Worm (Caenorhabditis elegans) whole organism, young adult: ENCODE measurements around the gene F58A6.5.

Source experiments
- B0035.1 ChIP-seq: sonication (generic microtip); optimal IDR thresholded peaks from 2 replicates; lab custom pipeline; 2016; ENCODE audit warnings: missing genetic modification characterization, mild to moderate bottlenecking, missing compliant biosample characterization, missing genotype, missing genetic modification reagents
- F49E8.2 ChIP-seq: sonication (generic microtip); optimal IDR thresholded peaks from 3 replicates; lab custom pipeline; 2017; ENCODE audit warnings: missing genetic modification characterization, mild to moderate bottlenecking, missing compliant biosample characterization, antibody characterized with exemption, moderate library complexity; ENCODE audit not compliant: insufficient read depth
- F57A8.1 ChIP-seq: fragments of 200-800 bp; sonication (Bioruptor generic); optimal IDR thresholded peaks from 2 replicates; lab custom pipeline; 2018; ENCODE audit warnings: mild to moderate bottlenecking, missing genetic modification characterization, moderate library complexity, missing compliant biosample characterization
- Y95B8A.8 ChIP-seq: fragments of 200-800 bp; sonication (Bioruptor generic); IDR thresholded peaks from 2 replicates; pipeline ENCODE4 v1.3.6; 2022; ENCODE audit warnings: missing genetic modification reagents, missing genetic modification characterization, missing compliant biosample characterization
- aptf-2 ChIP-seq: fragments of 200-800 bp; sonication (Bioruptor generic); conservative IDR thresholded peaks from 2 replicates; pipeline ENCODE4 v1.3.6; 2022; ENCODE audit warnings: missing genetic modification reagents, missing genetic modification characterization, missing compliant biosample characterization
- atf-7 ChIP-seq: sonication (generic microtip); optimal IDR thresholded peaks from 2 replicates; lab custom pipeline; 2017; ENCODE audit warnings: mild to moderate bottlenecking, missing genetic modification characterization, missing compliant biosample characterization
- attf-3 ChIP-seq: fragments of 200-800 bp; sonication (Bioruptor generic); conservative IDR thresholded peaks from 2 replicates; pipeline ENCODE4 v1.3.6; 2022; ENCODE audit warnings: missing genetic modification reagents, missing genetic modification characterization, missing compliant biosample characterization
- cebp-1 ChIP-seq, 2 experiments: fragments of 200-800 bp in 1 of 2; sonication (Bioruptor generic) in 1 of 2; sonication (generic microtip) in 1 of 2; IDR thresholded peaks in 1 of 2; optimal IDR thresholded peaks in 1 of 2; 2 replicates each; pipeline versions ENCODE4 v1.3.6 to Lab custom; 2017 to 2022; ENCODE audit warnings: missing compliant biosample characterization in 2 of 2, missing genetic modification characterization in 2 of 2, mild to moderate bottlenecking in 1 of 2, missing genetic modification reagents in 1 of 2, moderate library complexity in 1 of 2
- ceh-27 ChIP-seq: fragments of 200-800 bp; sonication (Bioruptor generic); optimal IDR thresholded peaks from 2 replicates; lab custom pipeline; 2018; ENCODE audit warnings: mild to moderate bottlenecking, missing genetic modification characterization, moderate library complexity, missing compliant biosample characterization
- ceh-58 ChIP-seq: fragments of 200-800 bp; sonication (Bioruptor generic); IDR thresholded peaks from 2 replicates; pipeline ENCODE4 v1.3.6; 2022; ENCODE audit warnings: missing genetic modification characterization, missing compliant biosample characterization
- ceh-91 ChIP-seq: fragments of 200-800 bp; sonication (Bioruptor generic); IDR thresholded peaks from 2 replicates; pipeline ENCODE4 v1.3.6; 2022; ENCODE audit warnings: missing genetic modification reagents, missing genetic modification characterization, missing compliant biosample characterization
- gei-17 ChIP-seq: fragments of 200-800 bp; sonication (Bioruptor generic); optimal IDR thresholded peaks from 2 replicates; lab custom pipeline; 2018; ENCODE audit warnings: mild to moderate bottlenecking, missing genetic modification characterization, missing compliant biosample characterization
- him-1 ChIP-seq: sonication (generic microtip); optimal IDR thresholded peaks from 2 replicates; lab custom pipeline; 2016; ENCODE audit warnings: missing genotype, missing genetic modification reagents, missing genetic modification characterization, missing compliant biosample characterization
- hlh-12 ChIP-seq: sonication (generic microtip); optimal IDR thresholded peaks from 2 replicates; lab custom pipeline; 2016; ENCODE audit warnings: missing genetic modification characterization, missing compliant biosample characterization
- hlh-26 ChIP-seq: fragments of 200-800 bp; sonication (Bioruptor generic); conservative IDR thresholded peaks from 2 replicates; pipeline ENCODE4 v1.3.6; 2022; ENCODE audit warnings: missing genetic modification reagents, missing genetic modification characterization, missing compliant biosample characterization
- hmg-1.2 ChIP-seq: fragments of 200-800 bp; sonication (Bioruptor generic); IDR thresholded peaks from 2 replicates; pipeline ENCODE4 v1.3.6; 2022; ENCODE audit warnings: missing genetic modification reagents, missing genetic modification characterization, missing compliant biosample characterization
- hmg-20 ChIP-seq: fragments of 200-800 bp; sonication (Bioruptor generic); IDR thresholded peaks from 2 replicates; pipeline ENCODE4 v1.3.6; 2022; ENCODE audit warnings: missing genetic modification reagents, missing genetic modification characterization, missing compliant biosample characterization
- hrde-1 ChIP-seq: sonication (generic microtip); optimal IDR thresholded peaks from 2 replicates; lab custom pipeline; 2016; ENCODE audit warnings: missing genetic modification characterization, mild to moderate bottlenecking, missing compliant biosample characterization, moderate library complexity, missing genotype, missing genetic modification reagents, borderline replicate concordance
- hsf-1 ChIP-seq: fragments of 200-800 bp; sonication (Bioruptor generic); IDR thresholded peaks from 2 replicates; pipeline ENCODE4 v1.3.6; 2022; ENCODE audit warnings: missing genetic modification reagents, missing genetic modification characterization, missing compliant biosample characterization
- let-607 ChIP-seq, 2 experiments: fragments of 200-800 bp in 1 of 2; sonication (Bioruptor generic) in 1 of 2; sonication (generic microtip) in 1 of 2; optimal IDR thresholded peaks; 2 replicates each; lab custom pipeline; 2016 to 2018; ENCODE audit warnings: mild to moderate bottlenecking in 2 of 2, missing compliant biosample characterization in 2 of 2, missing genetic modification characterization in 2 of 2, moderate library complexity in 2 of 2, missing genotype in 1 of 2
- lin-54 ChIP-seq: fragments of 200-800 bp; sonication (Bioruptor generic); optimal IDR thresholded peaks from 2 replicates; lab custom pipeline; 2018; ENCODE audit warnings: mild to moderate bottlenecking, missing genetic modification characterization, missing compliant biosample characterization
- lir-1 ChIP-seq: fragments of 200-800 bp; sonication (Bioruptor generic); conservative IDR thresholded peaks from 2 replicates; pipeline ENCODE4 v1.3.6; 2022; ENCODE audit warnings: missing genetic modification reagents, missing genetic modification characterization, missing compliant biosample characterization
- lsl-1 ChIP-seq: fragments of 200-800 bp; sonication (Bioruptor generic); optimal IDR thresholded peaks from 2 replicates; lab custom pipeline; 2018; ENCODE audit warnings: mild to moderate bottlenecking, missing genetic modification characterization, moderate library complexity, missing compliant biosample characterization
- madf-10 ChIP-seq: sonication (generic microtip); optimal IDR thresholded peaks from 2 replicates; lab custom pipeline; 2016; ENCODE audit warnings: mild to moderate bottlenecking, missing genetic modification characterization, missing compliant biosample characterization
- madf-3 ChIP-seq: fragments of 200-800 bp; sonication (Bioruptor generic); IDR thresholded peaks from 2 replicates; pipeline ENCODE4 v1.3.6; 2022; ENCODE audit warnings: missing genetic modification reagents, missing genetic modification characterization, missing compliant biosample characterization
- madf-8 ChIP-seq: fragments of 200-800 bp; sonication (Bioruptor generic); conservative IDR thresholded peaks from 2 replicates; pipeline ENCODE4 v1.3.6; 2022; ENCODE audit warnings: missing genetic modification reagents, missing genetic modification characterization, missing compliant biosample characterization
- mes-4 ChIP-seq: sonication (generic microtip); optimal IDR thresholded peaks from 2 replicates; lab custom pipeline; 2016; ENCODE audit warnings: missing genotype, missing genetic modification characterization, missing compliant biosample characterization
- nfya-2 ChIP-seq: fragments of 200-800 bp; sonication (Bioruptor generic); IDR thresholded peaks from 2 replicates; pipeline ENCODE4 v1.3.6; 2022; ENCODE audit warnings: missing genetic modification reagents, missing genetic modification characterization, missing compliant biosample characterization
- nhr-27 ChIP-seq: fragments of 200-800 bp; sonication (Bioruptor generic); optimal IDR thresholded peaks from 2 replicates; lab custom pipeline; 2018; ENCODE audit warnings: mild to moderate bottlenecking, missing genetic modification characterization, moderate library complexity, missing compliant biosample characterization
- nhr-80 ChIP-seq: sonication (generic microtip); optimal IDR thresholded peaks from 2 replicates; lab custom pipeline; 2016; ENCODE audit warnings: missing genetic modification characterization, missing compliant biosample characterization
- sea-2 ChIP-seq: fragments of 200-800 bp; sonication (Bioruptor generic); IDR thresholded peaks from 2 replicates; pipeline ENCODE4 v1.3.6; 2022; ENCODE audit warnings: missing genetic modification characterization, missing compliant biosample characterization
- snpc-1.1 ChIP-seq: sonication (generic microtip); optimal IDR thresholded peaks from 2 replicates; lab custom pipeline; 2017; ENCODE audit warnings: missing genetic modification characterization, mild to moderate bottlenecking, missing compliant biosample characterization, antibody characterized with exemption, moderate library complexity, missing genotype, missing genetic modification reagents; ENCODE audit not compliant: insufficient read depth
- snpc-3.4 ChIP-seq: sonication (generic microtip); optimal IDR thresholded peaks from 2 replicates; lab custom pipeline; 2017; ENCODE audit warnings: missing genetic modification characterization, mild to moderate bottlenecking, missing compliant biosample characterization, antibody characterized with exemption, moderate library complexity, missing genotype, missing genetic modification reagents
- sptf-2 ChIP-seq: fragments of 200-800 bp; sonication (Bioruptor generic); optimal IDR thresholded peaks from 2 replicates; lab custom pipeline; 2018; ENCODE audit warnings: mild to moderate bottlenecking, missing genetic modification characterization, missing compliant biosample characterization
- tbp1 ChIP-seq: fragments of 200-800 bp; sonication (Bioruptor generic); optimal IDR thresholded peaks from 2 replicates; lab custom pipeline; 2018; ENCODE audit warnings: mild to moderate bottlenecking, missing genetic modification characterization, missing compliant biosample characterization
- unc-130 ChIP-seq: sonication (generic microtip); optimal IDR thresholded peaks from 2 replicates; lab custom pipeline; 2016; ENCODE audit warnings: missing genetic modification reagents, missing genetic modification characterization, missing compliant biosample characterization
- unc-62 ChIP-seq: fragments of 150-350 bp; optimal IDR thresholded peaks from 2 replicates; lab custom pipeline; 2014; ENCODE audit warnings: missing biosample characterization, missing genetic modification reagents, missing genetic modification characterization
- ztf-22 ChIP-seq: fragments of 200-800 bp; sonication (Bioruptor generic); optimal IDR thresholded peaks from 2 replicates; lab custom pipeline; 2018; ENCODE audit warnings: mild to moderate bottlenecking, missing genetic modification characterization, moderate library complexity, missing compliant biosample characterization
- ztf-3 ChIP-seq: fragments of 200-800 bp; sonication (Bioruptor generic); optimal IDR thresholded peaks from 2 replicates; lab custom pipeline; 2018; ENCODE audit warnings: mild to moderate bottlenecking, missing genetic modification characterization, missing compliant biosample characterization
- ztf-6 ChIP-seq: fragments of 200-800 bp; sonication (Bioruptor generic); IDR thresholded peaks from 2 replicates; pipeline ENCODE4 v1.3.6; 2022; ENCODE audit warnings: missing genetic modification reagents, missing genetic modification characterization, missing compliant biosample characterization

F58A6.5 gene

ce11 chrII:5185955-5186539 is 37.8 kb upstream of the F58A6.5 start (continued):
- TF ChIP-seq hsf-1 (GFP tag; lab: Robert Waterston, UW) (no peak), lsl-1 (GFP tag; lab: Kevin White, UChicago) (no peak), mes-4 (tag; lab: Kevin White, UChicago) (no peak), ztf-3 (GFP tag; lab: Kevin White, UChicago) (no peak), sptf-2 (GFP tag; lab: Kevin White, UChicago) (no peak), aptf-2 (GFP tag; lab: Robert Waterston, UW) (no peak), ceh-91 (GFP tag; lab: Robert Waterston, UW) (no peak), madf-3 (no peak), nhr-27 (tag; lab: Kevin White, UChicago) (no peak), attf-3 (GFP tag; lab: Robert Waterston, UW) (no peak), hrde-1 (tag; lab: Kevin White, UChicago) (no peak)

- peak; percentile 77 for TF ChIP-seq atf-7 (tag; lab: Kevin White, UChicago)
- TF ChIP-seq let-607 (tag; optimal IDR thresholded peaks at IDR 0.05; lab: Kevin White, UChicago) = peak in 1 of 2 experiments; percentile 8
- TF ChIP-seq lir-1 (GFP tag; lab: Robert Waterston, UW) = no peak
- TF ChIP-seq ceh-58 (GFP tag; lab: Robert Waterston, UW) = no peak
- peak; percentile 71 for TF ChIP-seq nhr-80
- TF ChIP-seq ztf-6 (GFP tag; lab: Robert Waterston, UW) = no peak
- TF ChIP-seq hmg-1.2 = 0 out of 2 replicates have a peak, but pooled peaks have one; percentile 9
- TF ChIP-seq cebp-1 (GFP tag; IDR thresholded peaks at IDR 0.05; lab: Robert Waterston, UW) = 0 out of 2 replicates have a peak, but pooled peaks have one; percentile 51
- peak; percentile 30 for TF ChIP-seq cebp-1 (tag; optimal IDR thresholded peaks at IDR 0.05; lab: Kevin White, UChicago)
- no peak for TF ChIP-seq sptf-2 (GFP tag; lab: Kevin White, UChicago)
- TF ChIP-seq hlh-12 (tag; lab: Kevin White, UChicago) = no peak
- TF ChIP-seq tbp1 = peak; percentile 8
- peak; percentile 83 for TF ChIP-seq ztf-22 (GFP tag; lab: Kevin White, UChicago)
- TF ChIP-seq, all 124 proteins: peak for 7
Observed at ce11 chrII:5184661-5185545, 36.7 kb upstream of the F58A6.5 start.

DNA sequence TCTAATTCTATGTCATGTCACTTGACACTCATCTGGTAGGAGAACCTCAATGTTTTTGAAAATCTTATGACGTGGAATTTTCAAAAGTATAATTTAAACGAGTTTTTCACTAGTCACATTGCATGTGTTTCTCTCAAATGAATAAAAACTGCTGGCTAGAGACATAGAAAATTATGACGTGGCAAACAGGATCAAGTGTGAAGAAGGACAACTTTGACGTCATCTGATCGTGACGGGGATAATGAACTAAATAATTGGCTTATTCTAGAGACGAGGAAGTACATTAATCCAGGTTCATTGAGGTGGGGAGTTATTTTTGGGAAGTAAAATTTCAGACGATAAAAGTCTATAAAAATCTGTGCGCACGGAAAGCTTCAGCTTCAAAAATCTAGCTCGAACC is 35.0 kb upstream of the F58A6.5 start:
- TF ChIP-seq madf-10 (tag; lab: Kevin White, UChicago) (no peak), gei-17 (GFP tag; lab: Kevin White, UChicago) (no peak), snpc-3.4 (no peak), unc-130 (GFP tag; lab: Kevin White, UChicago) (no peak)
- TF ChIP-seq, all 124 proteins: peak for 0

ce11 chrII:5182451-5182850 is 34.2 kb upstream of the F58A6.5 start:
- TF ChIP-seq nhr-80 (peak; percentile 92), madf-8 (GFP tag; lab: Robert Waterston, UW) (no peak), F49E8.2 (tag; lab: Kevin White, UChicago) (no peak), hlh-12 (tag; lab: Kevin White, UChicago) (no peak), lin-54 (GFP tag; lab: Kevin White, UChicago) (peak; percentile 20), sea-2 (GFP tag; lab: Robert Waterston, UW) (no peak), Y95B8A.8 (GFP tag; lab: Robert Waterston, UW) (no peak), nfya-2 (GFP tag; lab: Robert Waterston, UW) (no peak), ceh-27 (GFP tag; lab: Kevin White, UChicago) (peak; percentile 63), B0035.1 (tag; lab: Kevin White, UChicago) (no peak), snpc-1.1 (no peak), atf-7 (tag; lab: Kevin White, UChicago) (peak; percentile 84), hlh-26 (GFP tag; lab: Robert Waterston, UW) (no peak), mes-4 (tag; lab: Kevin White, UChicago) (no peak), hmg-20 (GFP tag; lab: Robert Waterston, UW) (no peak), F57A8.1 (GFP tag; lab: Kevin White, UChicago) (no peak), him-1 (tag; lab: Kevin White, UChicago) (no peak), unc-62 (GFP tag; lab: Kevin White, UChicago) (no peak)
